Worm (Caenorhabditis elegans) whole organism, L4 larva: Measurements from ENCODE around the gene srt-11.
A peak's percentile ranks its signal among the peaks of the same experiment; 100 is the strongest.

Source experiments
- F10B5.3 ChIP-seq: sonication (generic microtip); optimal IDR thresholded peaks from 2 replicates; lab custom pipeline; 2016; ENCODE audit warnings: mild to moderate bottlenecking, missing genetic modification characterization, missing compliant biosample characterization
- F26F4.8 ChIP-seq: fragments of 200-800 bp; sonication (Bioruptor generic); conservative IDR thresholded peaks from 2 replicates; pipeline ENCODE4 v1.3.6; 2022; ENCODE audit warnings: missing genetic modification characterization, missing compliant biosample characterization
- F49E8.2 ChIP-seq: sonication (generic microtip); optimal IDR thresholded peaks from 2 replicates; lab custom pipeline; 2016; ENCODE audit warnings: missing compliant biosample characterization, mild to moderate bottlenecking, missing genetic modification characterization, borderline replicate concordance
- T20F7.1 ChIP-seq: fragments of 200-800 bp; sonication (Bioruptor generic); optimal IDR thresholded peaks from 2 replicates; lab custom pipeline; 2018; ENCODE audit warnings: mild to moderate bottlenecking, missing genetic modification characterization, missing compliant biosample characterization
- T26A8.4 ChIP-seq: fragments of 200-800 bp; sonication (Bioruptor generic); IDR thresholded peaks from 2 replicates; pipeline ENCODE4 v1.3.6; 2022; ENCODE audit warnings: missing genetic modification characterization, missing compliant biosample characterization
- aha-1 ChIP-seq: fragments of 150-350 bp; peaks from one replicate; lab custom pipeline; 2014; ENCODE audit warnings: missing biosample characterization, missing genetic modification characterization
- aly-2 ChIP-seq: sonication (generic microtip); optimal IDR thresholded peaks from 2 replicates; lab custom pipeline; 2018; ENCODE audit warnings: missing biosample characterization, missing genetic modification characterization
- ama-1 ChIP-seq: fragments of 150-350 bp; optimal IDR thresholded peaks from 2 replicates; lab custom pipeline; 2014; ENCODE audit warnings: inconsistent platforms, mixed read lengths
- ces-1 ChIP-seq: fragments of 150-350 bp; sonication (generic microtip); optimal IDR thresholded peaks from 4 replicates; lab custom pipeline; 2014; ENCODE audit warnings: missing biosample characterization, missing genetic modification reagents, missing genetic modification characterization
- cey-2 ChIP-seq: sonication (generic microtip); optimal IDR thresholded peaks from 3 replicates; lab custom pipeline; 2017; ENCODE audit warnings: missing genetic modification characterization, mild to moderate bottlenecking, missing compliant biosample characterization, antibody characterized with exemption, borderline replicate concordance; ENCODE audit not compliant: insufficient read depth
- daf-16 ChIP-seq, 3 experiments: sonication (generic microtip); optimal IDR thresholded peaks; 2 replicates each; lab custom pipeline; 2016 to 2017; ENCODE audit warnings: missing genetic modification characterization in 3 of 3, missing genetic modification reagents in 3 of 3, mild to moderate bottlenecking in 2 of 3, missing compliant biosample characterization in 2 of 3, missing biosample characterization in 1 of 3, moderate library complexity in 1 of 3
- daf-8 ChIP-seq: fragments of 200-800 bp; sonication (Bioruptor generic); IDR thresholded peaks from 2 replicates; pipeline ENCODE4 v1.3.6; 2022; ENCODE audit warnings: missing genetic modification characterization, missing compliant biosample characterization
- dmd-8 ChIP-seq: fragments of 200-800 bp; sonication (Bioruptor generic); IDR thresholded peaks from 2 replicates; pipeline ENCODE4 v1.3.6; 2022; ENCODE audit warnings: missing genetic modification characterization, missing compliant biosample characterization
- duxl-1 ChIP-seq: sonication (generic microtip); optimal IDR thresholded peaks from 2 replicates; lab custom pipeline; 2016; ENCODE audit warnings: mild to moderate bottlenecking, missing genetic modification characterization, moderate library complexity, missing compliant biosample characterization; ENCODE audit not compliant: poor library complexity
- egl-27 ChIP-seq: sonication (generic microtip); optimal IDR thresholded peaks from 3 replicates; lab custom pipeline; 2017; ENCODE audit warnings: missing biosample characterization, missing genetic modification reagents, missing genetic modification characterization
- fos-1 ChIP-seq: fragments of 150-350 bp; optimal IDR thresholded peaks from 2 replicates; lab custom pipeline; 2014; ENCODE audit warnings: missing biosample characterization, missing genetic modification characterization
- hif-1 ChIP-seq, 2 experiments: sonication (generic microtip); optimal IDR thresholded peaks; 2 replicates each; lab custom pipeline; 2016 to 2017; ENCODE audit warnings: missing compliant biosample characterization in 2 of 2, missing genetic modification characterization in 2 of 2, missing genetic modification reagents in 2 of 2, missing genotype in 2 of 2, mild to moderate bottlenecking in 1 of 2
- hlh-11 ChIP-seq: fragments of 200-800 bp; sonication (Bioruptor generic); optimal IDR thresholded peaks from 2 replicates; lab custom pipeline; 2018; ENCODE audit warnings: mild to moderate bottlenecking, missing genetic modification characterization, missing compliant biosample characterization
- hlh-30 ChIP-seq: sonication (generic microtip); optimal IDR thresholded peaks from 2 replicates; lab custom pipeline; 2017; ENCODE audit warnings: antibody characterized with exemption, mild to moderate bottlenecking, missing genetic modification characterization, missing compliant biosample characterization; ENCODE audit not compliant: insufficient read depth
- hmg-1.1 ChIP-seq: fragments of 200-800 bp; sonication (Bioruptor generic); IDR thresholded peaks from 2 replicates; pipeline ENCODE4 v1.3.6; 2022; ENCODE audit warnings: missing genetic modification reagents, missing genetic modification characterization, missing compliant biosample characterization
- lin-1 ChIP-seq: fragments of 200-800 bp; sonication (Bioruptor generic); IDR thresholded peaks from 2 replicates; pipeline ENCODE4 v1.3.6; 2022; ENCODE audit warnings: missing genetic modification reagents, missing genetic modification characterization, missing compliant biosample characterization
- lin-29 ChIP-seq: fragments of 200-800 bp; sonication (Bioruptor generic); IDR thresholded peaks from 2 replicates; pipeline ENCODE4 v1.3.6; 2022; ENCODE audit warnings: missing genetic modification reagents, missing genetic modification characterization, missing compliant biosample characterization
- lsy-2 ChIP-seq, 2 experiments: fragments of 150-350 bp in 1 of 2; sonication (generic microtip) in 1 of 2; optimal IDR thresholded peaks; 2 replicates each; lab custom pipeline; 2014 to 2017; ENCODE audit warnings: missing biosample characterization in 2 of 2, missing genetic modification characterization in 2 of 2
- mdl-1 ChIP-seq, 2 experiments: fragments of 150-350 bp in 1 of 2; sonication (generic microtip) in 1 of 2; optimal IDR thresholded peaks; 2 replicates each; lab custom pipeline; 2014 to 2017; ENCODE audit warnings: missing biosample characterization in 2 of 2, missing genetic modification characterization in 2 of 2
- mep-1 ChIP-seq: fragments of 150-350 bp; sonication (generic microtip); optimal IDR thresholded peaks from 3 replicates; lab custom pipeline; 2014; ENCODE audit warnings: missing biosample characterization, missing genetic modification characterization
- nhr-11 ChIP-seq: fragments of 150-350 bp; optimal IDR thresholded peaks from 2 replicates; lab custom pipeline; 2014; ENCODE audit warnings: missing biosample characterization, missing genetic modification characterization
- nhr-111 ChIP-seq: fragments of 200-800 bp; sonication (Bioruptor generic); optimal IDR thresholded peaks from 2 replicates; lab custom pipeline; 2018; ENCODE audit warnings: mild to moderate bottlenecking, missing genetic modification characterization, missing compliant biosample characterization
- nhr-28 ChIP-seq: fragments of 150-350 bp; optimal IDR thresholded peaks from 2 replicates; lab custom pipeline; 2014; ENCODE audit warnings: missing biosample characterization, missing genetic modification characterization
- nhr-41 ChIP-seq: fragments of 200-800 bp; sonication (Bioruptor generic); IDR thresholded peaks from 2 replicates; pipeline ENCODE4 v1.3.6; 2022; ENCODE audit warnings: missing genetic modification reagents, missing genetic modification characterization, missing compliant biosample characterization
- nhr-48 ChIP-seq: sonication (generic microtip); optimal IDR thresholded peaks from 2 replicates; lab custom pipeline; 2016; ENCODE audit warnings: mild to moderate bottlenecking, missing genetic modification characterization, missing compliant biosample characterization
- nhr-77 ChIP-seq: fragments of 150-350 bp; optimal IDR thresholded peaks from 2 replicates; lab custom pipeline; 2014; ENCODE audit warnings: missing biosample characterization, missing genetic modification characterization
- rbr-2 ChIP-seq: sonication (generic microtip); optimal IDR thresholded peaks from 2 replicates; lab custom pipeline; 2016; ENCODE audit warnings: missing genotype, missing genetic modification characterization, missing compliant biosample characterization
- sdz-12 ChIP-seq: fragments of 200-800 bp; sonication (Bioruptor generic); optimal IDR thresholded peaks from 2 replicates; lab custom pipeline; 2018; ENCODE audit warnings: mild to moderate bottlenecking, missing genetic modification characterization, missing compliant biosample characterization
- set-16 ChIP-seq: fragments of 200-800 bp; sonication (Bioruptor generic); IDR thresholded peaks from 2 replicates; pipeline ENCODE4 v1.3.6; 2022; ENCODE audit warnings: missing genetic modification reagents, missing genetic modification characterization, missing compliant biosample characterization
- spr-1 ChIP-seq: sonication (generic microtip); optimal IDR thresholded peaks from 2 replicates; lab custom pipeline; 2016; ENCODE audit warnings: mild to moderate bottlenecking, missing genetic modification characterization, missing compliant biosample characterization
- unc-62 ChIP-seq, 3 experiments: fragments of 150-350 bp in 1 of 3; sonication (generic microtip); optimal IDR thresholded peaks in 2 of 3; peaks in 1 of 3; 1 replicate in 1 of 3; 2 replicates in 2 of 3; lab custom pipeline; 2014 to 2017; ENCODE audit warnings: missing biosample characterization in 3 of 3, missing genetic modification characterization in 3 of 3, missing genetic modification reagents in 3 of 3, missing genotype in 1 of 3
- vab-7 ChIP-seq: fragments of 200-800 bp; sonication (Bioruptor generic); IDR thresholded peaks from 2 replicates; pipeline ENCODE4 v1.3.6; 2022; ENCODE audit warnings: missing genetic modification reagents, missing genetic modification characterization, missing compliant biosample characterization
- zag-1 ChIP-seq: fragments of 150-350 bp; optimal IDR thresholded peaks from 2 replicates; lab custom pipeline; 2014; ENCODE audit warnings: missing biosample characterization, missing genetic modification characterization

srt-11 gene

ce11 chrII:14843016-14843415 lies 37.2 kb downstream of the srt-11 start, which contains the start of gene cdh-7:
Gene cdh-7 (plus strand): TSS chrII:14843229.
- TF ChIP-seq dmd-8 (GFP tag; lab: Robert Waterston, UW): 0 out of 2 replicates have a peak, but pooled peaks have one; percentile 40
- peak; percentile 83 for TF ChIP-seq aha-1 (tag; lab: Kevin White, UChicago)
- TF ChIP-seq set-16: no peak
- no peak for TF ChIP-seq F26F4.8
- TF ChIP-seq ces-1 (GFP tag; lab: Kevin White, UChicago): no peak
- TF ChIP-seq hlh-30 (tag; lab: Kevin White, UChicago): no peak
- no peak for TF ChIP-seq lin-1
- no peak for TF ChIP-seq lin-29 (GFP tag; lab: Robert Waterston, UW)
- TF ChIP-seq nhr-77 (tag; lab: Kevin White, UChicago): no peak
- no peak for TF ChIP-seq egl-27 (tag; lab: Kevin White, UChicago)
- TF ChIP-seq, all 104 proteins: peak for 2

DNA sequence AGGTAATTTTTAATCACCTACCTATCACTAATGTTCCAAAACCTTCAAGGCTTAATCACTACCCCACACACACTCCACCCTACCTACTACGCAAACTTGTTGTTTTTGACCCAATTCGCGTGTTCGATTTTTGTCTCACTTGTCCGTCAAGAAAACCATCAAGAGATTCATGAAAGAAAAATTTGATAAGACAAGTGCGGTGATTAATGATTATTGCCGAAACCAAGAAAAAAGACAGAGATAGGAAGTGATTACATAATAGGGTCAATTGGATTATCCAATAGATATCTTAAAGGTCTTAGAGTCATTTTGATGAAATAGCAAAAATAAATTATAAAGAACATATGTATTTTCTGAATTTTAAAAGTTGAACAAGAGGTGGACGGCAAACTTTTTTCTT lies 38.5 kb downstream of the srt-11 start:
- TF ChIP-seq rbr-2 (tag; lab: Kevin White, UChicago) (no peak), lin-29 (GFP tag; lab: Robert Waterston, UW) (no peak), daf-8 (GFP tag; lab: Robert Waterston, UW) (no peak), nhr-77 (tag; lab: Kevin White, UChicago) (no peak), nhr-28 (tag; lab: Kevin White, UChicago) (peak; percentile 49), hmg-1.1 (GFP tag; lab: Robert Waterston, UW) (no peak), zag-1 (tag; lab: Kevin White, UChicago) (no peak)
- TF ChIP-seq, all 104 proteins: peak for 1

ce11 chrII:14849897-14850296 lies 44.1 kb downstream of the srt-11 start:
- TF ChIP-seq aha-1 (tag; lab: Kevin White, UChicago) (no peak), mep-1 (tag; lab: Kevin White, UChicago) (no peak), unc-62 (GFP tag; optimal IDR thresholded peaks at IDR 0.05 in 1 of 2; lab: Kevin White, UChicago) (peak in 1 of 2 experiments; percentile 94), unc-62 (tag; optimal IDR thresholded peaks at IDR 0.05; lab: Kevin White, UChicago) (no peak), mdl-1 (tag; optimal IDR thresholded peaks at IDR 0.05; lab: Kevin White, UChicago) (no peak), daf-16 (GFP tag; optimal IDR thresholded peaks at IDR 0.05; lab: Kevin White, UChicago) (no peak), daf-16 (tag; optimal IDR thresholded peaks at IDR 0.05; lab: Kevin White, UChicago) (no peak), hlh-30 (tag; lab: Kevin White, UChicago) (no peak)

DNA sequence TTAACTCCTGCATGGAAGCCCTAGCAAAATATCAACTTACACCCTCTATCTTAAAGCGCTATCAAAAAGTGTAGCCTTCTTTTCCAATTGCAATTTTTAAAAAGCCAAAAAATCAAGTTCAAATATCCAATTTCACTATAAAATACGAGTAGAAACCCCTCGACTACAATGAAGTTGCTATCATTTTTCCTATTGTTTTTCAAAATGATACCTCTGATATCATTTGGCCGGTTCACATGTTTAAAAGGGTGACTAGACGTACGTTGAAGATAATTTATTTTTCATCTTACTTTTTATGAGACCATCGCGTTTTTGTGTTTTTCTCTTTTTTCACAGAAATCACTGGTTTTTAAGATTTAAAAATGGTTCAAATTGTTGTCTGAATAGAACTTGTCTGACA lies 45.7 kb downstream of the srt-11 start, which contains the start of gene R05H10.1:
Gene R05H10.1 (plus strand): TSS at position 334 of the 400 bp plus-strand sequence.
- no peak for TF ChIP-seq nhr-11 (tag; lab: Kevin White, UChicago)
- no peak for TF ChIP-seq fos-1
- peak in 1 of 2 experiments; percentile 0 for TF ChIP-seq mdl-1 (tag; optimal IDR thresholded peaks at IDR 0.05; lab: Kevin White, UChicago)
- TF ChIP-seq hlh-30 (tag; lab: Kevin White, UChicago): no peak
- peak; percentile 91 for TF ChIP-seq nhr-28 (tag; lab: Kevin White, UChicago)

DNA sequence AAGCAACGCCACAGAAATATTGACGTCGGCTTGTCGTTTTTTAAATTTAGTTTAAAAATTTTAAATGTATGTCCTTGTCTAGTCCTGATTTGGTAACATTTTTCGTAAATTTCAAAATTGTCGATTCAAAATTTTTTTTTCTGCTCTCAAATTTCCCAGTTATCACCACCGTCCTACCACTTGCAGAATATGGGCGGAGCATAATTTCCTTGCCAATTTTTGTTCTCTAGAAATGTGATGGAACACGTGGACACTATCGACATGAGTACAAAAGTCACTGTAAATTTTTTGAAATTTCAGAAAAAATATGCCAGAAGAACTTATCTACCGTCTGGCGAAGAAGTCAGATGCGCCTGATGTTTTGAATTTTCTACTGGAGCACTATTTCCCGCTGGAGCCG lies 49.4 kb downstream of the srt-11 start, which contains the start of gene R05H10.7:
Gene R05H10.7 (plus strand): TSS at position 301 of the 400 bp plus-strand sequence.
- TF ChIP-seq set-16 (no peak), T26A8.4 (GFP tag; lab: Robert Waterston, UW) (no peak), nhr-41 (GFP tag; lab: Robert Waterston, UW) (no peak), duxl-1 (tag; lab: Kevin White, UChicago) (no peak), spr-1 (tag; lab: Kevin White, UChicago) (no peak), unc-62 (GFP tag; optimal IDR thresholded peaks at IDR 0.05 in 1 of 2; lab: Kevin White, UChicago) (no peak), unc-62 (tag; optimal IDR thresholded peaks at IDR 0.05; lab: Kevin White, UChicago) (no peak), sdz-12 (no peak)

- TF ChIP-seq hlh-11 (tag; lab: Kevin White, UChicago) (no peak), ama-1 (lab: Kevin White, UChicago) (no peak), hif-1 (tag; optimal IDR thresholded peaks at IDR 0.05; lab: Kevin White, UChicago) (peak in 1 of 2 experiments; percentile 79), lsy-2 (tag; optimal IDR thresholded peaks at IDR 0.05; lab: Kevin White, UChicago) (peak in 1 of 2 experiments; percentile 49), cey-2 (tag; lab: Kevin White, UChicago) (no peak), hlh-30 (tag; lab: Kevin White, UChicago) (no peak), nhr-48 (tag; lab: Kevin White, UChicago) (no peak), spr-1 (tag; lab: Kevin White, UChicago) (no peak), F10B5.3 (tag; lab: Kevin White, UChicago) (no peak), F49E8.2 (tag; lab: Kevin White, UChicago) (no peak), nhr-11 (tag; lab: Kevin White, UChicago) (no peak), vab-7 (GFP tag; lab: Robert Waterston, UW) (0 out of 2 replicates have a peak, but pooled peaks have one; percentile 8), T20F7.1 (GFP tag; lab: Kevin White, UChicago) (no peak), nhr-111 (GFP tag; lab: Kevin White, UChicago) (no peak), mdl-1 (tag; optimal IDR thresholded peaks at IDR 0.05; lab: Kevin White, UChicago) (no peak), aly-2 (tag; lab: Kevin White, UChicago) (no peak)
Observed at ce11 chrII:14856922-14857321, 51.1 kb downstream of the srt-11 start, which contains the start of gene rbm-28. Gene rbm-28 (plus strand): TSS chrII:14857259.
